Worm (Caenorhabditis elegans) whole organism, young adult: ENCODE measurements around the gene ceh-83.

Source experiments
- B0261.1 ChIP-seq: sonication (generic microtip); optimal IDR thresholded peaks from 2 replicates; lab custom pipeline; 2016; ENCODE audit warnings: mild to moderate bottlenecking, missing genetic modification characterization, moderate library complexity, missing compliant biosample characterization
- C06A6.2 ChIP-seq: fragments of 200-800 bp; sonication (Bioruptor generic); conservative IDR thresholded peaks from 2 replicates; pipeline ENCODE4 v1.3.6; 2022; ENCODE audit warnings: missing genetic modification characterization, missing compliant biosample characterization
- C17E4.6 ChIP-seq: fragments of 200-800 bp; sonication (Bioruptor generic); IDR thresholded peaks from 2 replicates; pipeline ENCODE4 v1.3.6; 2022; ENCODE audit warnings: missing genetic modification reagents, missing genetic modification characterization, missing compliant biosample characterization
- D2030.7 ChIP-seq: fragments of 200-800 bp; sonication (Bioruptor generic); IDR thresholded peaks from 2 replicates; pipeline ENCODE4 v1.3.6; 2022; ENCODE audit warnings: missing genetic modification reagents, missing genetic modification characterization, missing compliant biosample characterization
- F10E7.11 ChIP-seq: sonication (generic microtip); optimal IDR thresholded peaks from 2 replicates; lab custom pipeline; 2017; ENCODE audit warnings: mild to moderate bottlenecking, missing genetic modification characterization, moderate library complexity, missing compliant biosample characterization
- F55B11.4 ChIP-seq: sonication (generic microtip); optimal IDR thresholded peaks from 2 replicates; lab custom pipeline; 2016; ENCODE audit warnings: missing compliant biosample characterization, missing genetic modification characterization, borderline replicate concordance; ENCODE audit not compliant: insufficient read depth
- F57A8.1 ChIP-seq: fragments of 200-800 bp; sonication (Bioruptor generic); optimal IDR thresholded peaks from 2 replicates; lab custom pipeline; 2018; ENCODE audit warnings: mild to moderate bottlenecking, missing genetic modification characterization, moderate library complexity, missing compliant biosample characterization
- K11D2.4 ChIP-seq: fragments of 200-800 bp; sonication (Bioruptor generic); IDR thresholded peaks from 2 replicates; pipeline ENCODE4 v1.3.6; 2022; ENCODE audit warnings: missing genetic modification reagents, missing genetic modification characterization, missing compliant biosample characterization
- K12H6.12 ChIP-seq: fragments of 200-800 bp; sonication (Bioruptor generic); optimal IDR thresholded peaks from 2 replicates; lab custom pipeline; 2018; ENCODE audit warnings: mild to moderate bottlenecking, missing genetic modification characterization, missing compliant biosample characterization
- T26A5.8 ChIP-seq: sonication (generic microtip); optimal IDR thresholded peaks from 2 replicates; lab custom pipeline; 2016; ENCODE audit warnings: missing genetic modification characterization, missing compliant biosample characterization
- Y53F4B.3 ChIP-seq: fragments of 200-800 bp; sonication (Bioruptor generic); IDR thresholded peaks from 2 replicates; pipeline ENCODE4 v1.3.6; 2022; ENCODE audit warnings: missing genetic modification reagents, missing genetic modification characterization, missing compliant biosample characterization
- Y56A3A.18 ChIP-seq: fragments of 200-800 bp; sonication (Bioruptor generic); IDR thresholded peaks from 2 replicates; pipeline ENCODE4 v1.3.6; 2022; ENCODE audit warnings: missing genetic modification reagents, missing genetic modification characterization, missing compliant biosample characterization
- ZK185.1 ChIP-seq: sonication (generic microtip); optimal IDR thresholded peaks from 2 replicates; lab custom pipeline; 2016; ENCODE audit warnings: mild to moderate bottlenecking, missing genetic modification characterization, missing compliant biosample characterization; ENCODE audit not compliant: poor library complexity, severe bottlenecking
- akir-1 ChIP-seq: fragments of 200-800 bp; sonication (Bioruptor generic); optimal IDR thresholded peaks from 2 replicates; lab custom pipeline; 2018; ENCODE audit warnings: mild to moderate bottlenecking, missing genetic modification characterization, moderate library complexity, missing compliant biosample characterization
- ccch-3 ChIP-seq: fragments of 200-800 bp; sonication (Bioruptor generic); optimal IDR thresholded peaks from 2 replicates; lab custom pipeline; 2018; ENCODE audit warnings: mild to moderate bottlenecking, missing genetic modification characterization, missing compliant biosample characterization
- egl-44 ChIP-seq: fragments of 200-800 bp; sonication (Bioruptor generic); IDR thresholded peaks from 2 replicates; pipeline ENCODE4 v1.3.6; 2022; ENCODE audit warnings: missing genetic modification reagents, missing genetic modification characterization, missing compliant biosample characterization
- fkh-3 ChIP-seq: sonication (generic microtip); optimal IDR thresholded peaks from 2 replicates; lab custom pipeline; 2016; ENCODE audit warnings: mild to moderate bottlenecking, missing genetic modification characterization, missing compliant biosample characterization
- hsf-1 ChIP-seq: fragments of 200-800 bp; sonication (Bioruptor generic); IDR thresholded peaks from 2 replicates; pipeline ENCODE4 v1.3.6; 2022; ENCODE audit warnings: missing genetic modification reagents, missing genetic modification characterization, missing compliant biosample characterization
- let-526 ChIP-seq: fragments of 200-800 bp; sonication (Bioruptor generic); IDR thresholded peaks from 2 replicates; pipeline ENCODE4 v1.3.6; 2022; ENCODE audit warnings: missing genetic modification reagents, missing genetic modification characterization, missing compliant biosample characterization
- lin-40 ChIP-seq: sonication (generic microtip); optimal IDR thresholded peaks from 2 replicates; lab custom pipeline; 2016; ENCODE audit warnings: missing genetic modification characterization, mild to moderate bottlenecking, missing compliant biosample characterization, missing genotype, missing genetic modification reagents
- lir-1 ChIP-seq: fragments of 200-800 bp; sonication (Bioruptor generic); conservative IDR thresholded peaks from 2 replicates; pipeline ENCODE4 v1.3.6; 2022; ENCODE audit warnings: missing genetic modification reagents, missing genetic modification characterization, missing compliant biosample characterization
- lsl-1 ChIP-seq: fragments of 200-800 bp; sonication (Bioruptor generic); optimal IDR thresholded peaks from 2 replicates; lab custom pipeline; 2018; ENCODE audit warnings: mild to moderate bottlenecking, missing genetic modification characterization, moderate library complexity, missing compliant biosample characterization
- madf-6 ChIP-seq: fragments of 200-800 bp; sonication (Bioruptor generic); IDR thresholded peaks from 2 replicates; pipeline ENCODE4 v1.3.6; 2022; ENCODE audit warnings: missing genetic modification reagents, missing genetic modification characterization, missing compliant biosample characterization
- madf-8 ChIP-seq: fragments of 200-800 bp; sonication (Bioruptor generic); conservative IDR thresholded peaks from 2 replicates; pipeline ENCODE4 v1.3.6; 2022; ENCODE audit warnings: missing genetic modification reagents, missing genetic modification characterization, missing compliant biosample characterization
- mel-28 ChIP-seq: sonication (generic microtip); optimal IDR thresholded peaks from 2 replicates; lab custom pipeline; 2016; ENCODE audit warnings: borderline replicate concordance, mild to moderate bottlenecking, missing genetic modification characterization, missing compliant biosample characterization
- nfya-1 ChIP-seq: sonication (generic microtip); optimal IDR thresholded peaks from 2 replicates; lab custom pipeline; 2017; ENCODE audit warnings: antibody characterized with exemption, missing compliant biosample characterization, missing genetic modification characterization, borderline replicate concordance; ENCODE audit not compliant: insufficient read depth
- nhr-120 ChIP-seq: fragments of 200-800 bp; sonication (Bioruptor generic); IDR thresholded peaks from 2 replicates; pipeline ENCODE4 v1.3.6; 2022; ENCODE audit warnings: missing genetic modification characterization, missing compliant biosample characterization
- nhr-80 ChIP-seq: sonication (generic microtip); optimal IDR thresholded peaks from 2 replicates; lab custom pipeline; 2016; ENCODE audit warnings: missing genetic modification characterization, missing compliant biosample characterization
- pbrm-1 ChIP-seq: fragments of 200-800 bp; sonication (Bioruptor generic); IDR thresholded peaks from 2 replicates; pipeline ENCODE4 v1.3.6; 2022; ENCODE audit warnings: missing genetic modification reagents, missing genetic modification characterization, missing compliant biosample characterization
- pha-4 ChIP-seq: fragments of 150-350 bp; sonication (generic microtip); optimal IDR thresholded peaks from 2 replicates; lab custom pipeline; 2014; ENCODE audit warnings: missing biosample characterization, missing genetic modification reagents, missing genetic modification characterization
- rec-8 ChIP-seq, 2 experiments: sonication (generic microtip); optimal IDR thresholded peaks; 2 replicates each; lab custom pipeline; 2016; ENCODE audit warnings: mild to moderate bottlenecking in 2 of 2, missing genetic modification characterization in 2 of 2, missing genetic modification reagents in 2 of 2, missing genotype in 2 of 2, missing biosample characterization in 1 of 2, missing compliant biosample characterization in 1 of 2, moderate library complexity in 1 of 2
- rpc-1 ChIP-seq, 2 experiments: fragments of 150-350 bp in 1 of 2; sonication (generic microtip) in 1 of 2; optimal IDR thresholded peaks; 2 replicates each; lab custom pipeline; 2014 to 2018; ENCODE audit warnings: missing biosample characterization in 1 of 2, missing genetic modification characterization in 1 of 2, missing genetic modification reagents in 1 of 2, missing genotype in 1 of 2
- tbp1 ChIP-seq: fragments of 200-800 bp; sonication (Bioruptor generic); optimal IDR thresholded peaks from 2 replicates; lab custom pipeline; 2018; ENCODE audit warnings: mild to moderate bottlenecking, missing genetic modification characterization, missing compliant biosample characterization
- xnd-1 ChIP-seq: sonication (generic microtip); optimal IDR thresholded peaks from 2 replicates; lab custom pipeline; 2016; ENCODE audit warnings: missing genotype, missing genetic modification reagents, missing genetic modification characterization, missing compliant biosample characterization
- ztf-22 ChIP-seq: fragments of 200-800 bp; sonication (Bioruptor generic); optimal IDR thresholded peaks from 2 replicates; lab custom pipeline; 2018; ENCODE audit warnings: mild to moderate bottlenecking, missing genetic modification characterization, moderate library complexity, missing compliant biosample characterization
- ztf-25 ChIP-seq: fragments of 200-800 bp; sonication (Bioruptor generic); IDR thresholded peaks from 2 replicates; pipeline ENCODE4 v1.3.6; 2022; ENCODE audit warnings: missing genetic modification reagents, missing genetic modification characterization, missing compliant biosample characterization
- ztf-6 ChIP-seq: fragments of 200-800 bp; sonication (Bioruptor generic); IDR thresholded peaks from 2 replicates; pipeline ENCODE4 v1.3.6; 2022; ENCODE audit warnings: missing genetic modification reagents, missing genetic modification characterization, missing compliant biosample characterization

ceh-83 gene

ce11 chrII:1756072-1756471 is 19.7 kb upstream of the ceh-83 start, which contains the start of gene F36H5.17:
TSS of gene F36H5.17 (minus strand) at chrII:1756172.
- TF ChIP-seq pha-4 (tag; lab: Kevin White, UChicago) (no peak), madf-6 (GFP tag; lab: Robert Waterston, UW) (no peak), ccch-3 (GFP tag; lab: Kevin White, UChicago) (no peak), rpc-1 (optimal IDR thresholded peaks at IDR 0.05; lab: Kevin White, UChicago) (no peak), rpc-1 (tag; optimal IDR thresholded peaks at IDR 0.05; lab: Kevin White, UChicago) (no peak), C06A6.2 (no peak), K12H6.12 (tag; lab: Kevin White, UChicago) (no peak), T26A5.8 (no peak)
- TF ChIP-seq, all 124 proteins: peak for 0

ce11 chrII:1752990-1753389 is 16.7 kb upstream of the ceh-83 start, which contains the start of gene F36H5.9:
TSS of gene F36H5.9 (minus strand) at chrII:1753090.
- no peak for TF ChIP-seq ztf-22 (GFP tag; lab: Kevin White, UChicago)
- no peak for TF ChIP-seq C17E4.6 (GFP tag; lab: Robert Waterston, UW)
- no peak for TF ChIP-seq nfya-1 (tag; lab: Kevin White, UChicago)
- TF ChIP-seq hsf-1 (GFP tag; lab: Robert Waterston, UW), result no peak
- TF ChIP-seq F55B11.4 (tag; lab: Kevin White, UChicago), result no peak
- TF ChIP-seq F10E7.11 (tag; lab: Kevin White, UChicago), result no peak
- TF ChIP-seq lsl-1 (GFP tag; lab: Kevin White, UChicago), result no peak
- no peak for TF ChIP-seq F57A8.1 (GFP tag; lab: Kevin White, UChicago)
- no peak for TF ChIP-seq lin-40 (tag; lab: Kevin White, UChicago)
- no peak for TF ChIP-seq ztf-25 (GFP tag; lab: Robert Waterston, UW)
- no peak for TF ChIP-seq ztf-6 (GFP tag; lab: Robert Waterston, UW)
- no peak for TF ChIP-seq pbrm-1 (GFP tag; lab: Robert Waterston, UW)
- TF ChIP-seq fkh-3 (tag; lab: Kevin White, UChicago), result no peak
- no peak for TF ChIP-seq D2030.7
- no peak for TF ChIP-seq T26A5.8
- no peak for TF ChIP-seq rec-8 (tag; optimal IDR thresholded peaks at IDR 0.05; lab: Kevin White, UChicago)
- no peak for TF ChIP-seq lir-1 (GFP tag; lab: Robert Waterston, UW)
- TF ChIP-seq ccch-3 (GFP tag; lab: Kevin White, UChicago), result no peak
- no peak for TF ChIP-seq Y53F4B.3 (GFP tag; lab: Robert Waterston, UW)
- no peak for TF ChIP-seq B0261.1 (tag; lab: Kevin White, UChicago)

ce11 chrII:1750413-1750812 is 14.1 kb upstream of the ceh-83 start, which contains the start of the genes F36H5.13 and F36H5.8:
TSS of gene F36H5.13 (minus strand) at chrII:1750513.
TSS of gene F36H5.8 (minus strand) at chrII:1750686.
- TF ChIP-seq nhr-120 (GFP tag; lab: Robert Waterston, UW) (no peak), mel-28 (tag; lab: Kevin White, UChicago) (no peak), xnd-1 (tag; lab: Kevin White, UChicago) (no peak), tbp1 (no peak), Y56A3A.18 (no peak)

ce11 chrII:1744183-1744582 is 7.8 kb upstream of the ceh-83 start, which contains the start of gene clec-19:
TSS of gene clec-19 (plus strand) at chrII:1744483.
- no peak for TF ChIP-seq egl-44 (GFP tag; lab: Robert Waterston, UW)
- no peak for TF ChIP-seq akir-1 (GFP tag; lab: Kevin White, UChicago)
- TF ChIP-seq nhr-80, result no peak
- TF ChIP-seq K11D2.4 (GFP tag; lab: Robert Waterston, UW), result no peak
- no peak for TF ChIP-seq let-526 (GFP tag; lab: Robert Waterston, UW)
- TF ChIP-seq F55B11.4 (tag; lab: Kevin White, UChicago), result no peak
- no peak for TF ChIP-seq Y53F4B.3 (GFP tag; lab: Robert Waterston, UW)
- TF ChIP-seq ZK185.1 (tag; lab: Kevin White, UChicago), result no peak
- no peak for TF ChIP-seq C06A6.2
- TF ChIP-seq madf-8 (GFP tag; lab: Robert Waterston, UW), result no peak
